Worm (Caenorhabditis elegans): Measurements from ENCODE around the gene btb-10.

- TF ChIP-seq ama-1 (optimal IDR thresholded peaks at IDR 0.05) (no peak), sea-1 (GFP tag; conservative IDR thresholded peaks at IDR 0.05) (no peak), hmg-4 (GFP tag; optimal IDR thresholded peaks at IDR 0.05) (no peak), flt-1 (GFP tag; IDR thresholded peaks at IDR 0.05) (no peak), hnd-1 (tag; optimal IDR thresholded peaks at IDR 0.05) (no peak), scrt-1 (GFP tag; IDR thresholded peaks at IDR 0.05) (no peak), ceh-36 (tag; optimal IDR thresholded peaks at IDR 0.05) (no peak), aly-1 (tag; optimal IDR thresholded peaks at IDR 0.05) (no peak), tra-4 (tag; optimal IDR thresholded peaks at IDR 0.05) (no peak), B0310.2 (tag; optimal IDR thresholded peaks at IDR 0.05) (no peak)
Measured at ce11 chrII:1102209-1102608, 41.6 kb upstream of the btb-10 start.

Data from whole organism, early embryonic.